Worm (Caenorhabditis elegans): ENCODE data around the gene cpt-6.

Gene cpt-6

ce11 chrV:6538323-6538722 is 44.6 kb upstream of the cpt-6 start (continued):
- TF ChIP-seq nhr-102 (tag; optimal IDR thresholded peaks at IDR 0.05) (no peak), mep-1 (tag; optimal IDR thresholded peaks at IDR 0.05) (peak; percentile 6), arid-1 (GFP tag; conservative IDR thresholded peaks at IDR 0.05) (no peak), zip-2 (tag; optimal IDR thresholded peaks at IDR 0.05) (no peak), spr-3 (GFP tag; optimal IDR thresholded peaks at IDR 0.05) (no peak), ama-1 (optimal IDR thresholded peaks at IDR 0.05) (no peak), hmg-1.1 (GFP tag; IDR thresholded peaks at IDR 0.05) (peak; percentile 44; the same call in 1 of the 2 replicates), ctbp-1 (GFP tag; IDR thresholded peaks at IDR 0.05) (no peak), F10B5.3 (tag; optimal IDR thresholded peaks at IDR 0.05) (no peak), ceh-28 (tag; optimal IDR thresholded peaks at IDR 0.05) (no peak), rbr-2 (tag; optimal IDR thresholded peaks at IDR 0.05) (peak; percentile 51), nhr-77 (tag; optimal IDR thresholded peaks at IDR 0.05) (no peak), Y105C5A.15 (GFP tag; IDR thresholded peaks at IDR 0.05) (no peak), vab-7 (GFP tag; IDR thresholded peaks at IDR 0.05) (no peak), hlh-11 (tag; optimal IDR thresholded peaks at IDR 0.05) (peak; percentile 3), zfp-3 (GFP tag; conservative IDR thresholded peaks at IDR 0.05) (no peak), tag-97 (GFP tag; IDR thresholded peaks at IDR 0.05) (no peak), nhr-41 (GFP tag; IDR thresholded peaks at IDR 0.05) (no peak), lin-38 (GFP tag; IDR thresholded peaks at IDR 0.05) (no peak), aly-2 (tag; optimal IDR thresholded peaks at IDR 0.05) (no peak), zag-1 (tag; optimal IDR thresholded peaks at IDR 0.05) (no peak), unc-130 (GFP tag; optimal IDR thresholded peaks at IDR 0.05) (no peak), nhr-237 (tag; optimal IDR thresholded peaks at IDR 0.05) (no peak), lim-7 (GFP tag; IDR thresholded peaks at IDR 0.05) (no peak), dmd-6 (GFP tag; IDR thresholded peaks at IDR 0.05) (no peak), nhr-48 (tag; optimal IDR thresholded peaks at IDR 0.05) (no peak), ztf-11 (tag; optimal IDR thresholded peaks at IDR 0.05) (no peak), aha-1 (tag) (no peak), daf-16 (GFP tag; optimal IDR thresholded peaks at IDR 0.05) (no peak), daf-16 (tag; optimal IDR thresholded peaks at IDR 0.05) (peak; percentile 28), T20F7.1 (GFP tag; optimal IDR thresholded peaks at IDR 0.05) (no peak), dmd-9 (GFP tag; IDR thresholded peaks at IDR 0.05) (no peak), madf-9 (GFP tag; conservative IDR thresholded peaks at IDR 0.05) (no peak), R02D3.7 (tag; optimal IDR thresholded peaks at IDR 0.05) (no peak), nhr-25 (tag; optimal IDR thresholded peaks at IDR 0.05; ENCODE audit: borderline replicate concordance, insufficient read depth) (no peak), nhr-10 (tag; optimal IDR thresholded peaks at IDR 0.05) (no peak), lsy-2 (tag; optimal IDR thresholded peaks at IDR 0.05) (no peak), ZK546.5 (tag; optimal IDR thresholded peaks at IDR 0.05) (no peak), ceh-32 (tag; optimal IDR thresholded peaks at IDR 0.05; ENCODE audit: poor library complexity) (no peak)

DNA sequence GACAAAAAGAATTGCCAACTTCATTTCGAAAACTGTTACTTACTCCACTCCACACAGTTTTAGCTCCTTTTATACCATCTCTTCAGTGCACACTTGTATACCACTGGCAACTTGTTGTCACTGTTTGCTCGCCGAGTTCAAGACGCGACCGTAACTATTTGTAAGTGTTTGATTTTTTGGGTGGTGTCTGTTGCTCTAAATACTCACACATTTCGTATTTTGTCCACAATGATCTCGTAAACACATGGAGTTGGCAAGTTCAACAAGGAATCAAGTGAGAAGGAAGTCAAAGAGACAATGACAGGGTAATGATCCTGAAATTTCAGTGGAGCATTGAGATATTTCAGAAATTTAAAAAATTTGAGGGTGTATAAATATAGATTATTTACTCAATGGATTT is 39.3 kb upstream of the cpt-6 start, which contains the start of gene hpo-26:
hpo-26 (minus strand) TSS at position 31 of the 400 bp plus-strand sequence.
- TF ChIP-seq mes-2 (tag; optimal IDR thresholded peaks at IDR 0.05; ENCODE audit: poor library complexity, severe bottlenecking): peak; percentile 5
- TF ChIP-seq daf-16 (GFP tag; optimal IDR thresholded peaks at IDR 0.05): no peak
- peak; percentile 75 for TF ChIP-seq daf-16 (tag; optimal IDR thresholded peaks at IDR 0.05)
- TF ChIP-seq attf-4 (tag; optimal IDR thresholded peaks at IDR 0.05): no peak
- no peak for TF ChIP-seq Y48G9A.11 (GFP tag; IDR thresholded peaks at IDR 0.05)
- no peak for TF ChIP-seq F49E8.2 (tag; optimal IDR thresholded peaks at IDR 0.05; ENCODE audit: borderline replicate concordance)
- 0 out of 2 replicates have a peak, but pooled peaks have one; percentile 4 for TF ChIP-seq egl-43 (GFP tag; IDR thresholded peaks at IDR 0.05)
- no peak for TF ChIP-seq daf-12 (tag; optimal IDR thresholded peaks at IDR 0.05)

Data from whole organism, L4 larva.